Worm (Caenorhabditis elegans) whole organism, mixed stage, embryonic: ENCODE data around the gene Y55D9A.2.

ENCODE experiments used
- lin-13 ChIP-seq: fragments of 150-350 bp; optimal IDR thresholded peaks from 2 replicates; lab custom pipeline; 2014; ENCODE audit warnings: missing biosample characterization, missing genetic modification characterization
- lin-32 ChIP-seq: fragments of 200-800 bp; sonication (Bioruptor generic); optimal IDR thresholded peaks from 2 replicates; lab custom pipeline; 2018; ENCODE audit warnings: mild to moderate bottlenecking, missing genetic modification characterization, missing compliant biosample characterization
- nhr-2 ChIP-seq: fragments of 150-350 bp; optimal IDR thresholded peaks from 2 replicates; lab custom pipeline; 2014; ENCODE audit warnings: missing biosample characterization, missing genetic modification characterization

Gene Y55D9A.2

ce11 chrIV:12551944-12552343, 53.3 kb downstream of the Y55D9A.2 start:
- TF ChIP-seq lin-13 (tag; lab: Kevin White, UChicago) (no peak), nhr-2 (tag; lab: Kevin White, UChicago) (peak; percentile 92), lin-32 (GFP tag; lab: Kevin White, UChicago) (peak; percentile 91)
